Fruit fly (Drosophila melanogaster) whole organism, embryonic: Measurements from ENCODE around the gene CG5107.

ENCODE experiments used
- B-H1 ChIP-seq: fragments of 200-800 bp; sonication (Bioruptor generic); IDR thresholded peaks from 3 replicates; pipeline ENCODE4 v1.3.6; 2022; ENCODE audit warnings: missing biosample characterization, missing genetic modification characterization
- CG10654 ChIP-seq: fragments of 200-800 bp; sonication (Bioruptor generic); optimal IDR thresholded peaks from 2 replicates; lab custom pipeline; 2016; ENCODE audit warnings: missing biosample characterization, missing genetic modification characterization
- CG10979 ChIP-seq: fragments of 200-800 bp; sonication (Bioruptor generic); optimal IDR thresholded peaks from 2 replicates; lab custom pipeline; 2018; ENCODE audit warnings: missing biosample characterization, mild to moderate bottlenecking, missing genetic modification characterization, moderate library complexity
- CG11695 ChIP-seq: fragments of 200-800 bp; sonication (Bioruptor generic); IDR thresholded peaks from 3 replicates; pipeline ENCODE4 v1.3.6; 2022; ENCODE audit warnings: missing biosample characterization, missing genetic modification characterization
- CG13296 ChIP-seq: fragments of 200-800 bp; sonication (Bioruptor generic); optimal IDR thresholded peaks from 3 replicates; lab custom pipeline; 2018; ENCODE audit warnings: missing biosample characterization, mild to moderate bottlenecking, missing genetic modification characterization
- CG17568 ChIP-seq: fragments of 200-800 bp; sonication (Bioruptor generic); optimal IDR thresholded peaks from 2 replicates; lab custom pipeline; 2018; ENCODE audit warnings: missing biosample characterization, mild to moderate bottlenecking, missing genetic modification characterization, moderate library complexity
- CG17829 ChIP-seq: fragments of 200-800 bp; optimal IDR thresholded peaks from 2 replicates; lab custom pipeline; 2019; ENCODE audit warnings: missing biosample characterization, mild to moderate bottlenecking, missing genetic modification characterization, moderate library complexity
- CG1792 ChIP-seq: fragments of 200-800 bp; sonication (Bioruptor generic); optimal IDR thresholded peaks from 2 replicates; lab custom pipeline; 2016; ENCODE audit warnings: missing biosample characterization, missing genetic modification characterization
- CG18011 ChIP-seq: fragments of 200-800 bp; sonication (Bioruptor generic); optimal IDR thresholded peaks from 2 replicates; lab custom pipeline; 2017; ENCODE audit warnings: missing biosample characterization, missing genetic modification characterization, mild to moderate bottlenecking, moderate library complexity, missing genotype
- CG2116 ChIP-seq: fragments of 200-800 bp; sonication (Bioruptor generic); optimal IDR thresholded peaks from 3 replicates; lab custom pipeline; 2018; ENCODE audit warnings: missing biosample characterization, mild to moderate bottlenecking, missing genetic modification characterization
- CG2199 ChIP-seq: fragments of 200-800 bp; sonication (Bioruptor generic); IDR thresholded peaks from 3 replicates; pipeline ENCODE4 v1.3.6; 2022; ENCODE audit warnings: missing biosample characterization, missing genetic modification characterization
- CG31441 ChIP-seq: fragments of 200-800 bp; sonication (Bioruptor generic); IDR thresholded peaks from 2 replicates; pipeline ENCODE4 v1.3.6; 2022; ENCODE audit warnings: missing biosample characterization, missing genetic modification characterization
- CG32767 ChIP-seq: fragments of 200-800 bp; sonication (Bioruptor generic); IDR thresholded peaks from 2 replicates; pipeline ENCODE4 v1.3.6; 2022; ENCODE audit warnings: missing biosample characterization, missing genetic modification characterization
- CG34376 ChIP-seq: fragments of 200-800 bp; sonication (Bioruptor generic); optimal IDR thresholded peaks from 2 replicates; lab custom pipeline; 2018; ENCODE audit warnings: missing biosample characterization, mild to moderate bottlenecking, missing genetic modification characterization
- CG3847 ChIP-seq: fragments of 200-800 bp; sonication (Bioruptor generic); IDR thresholded peaks from 2 replicates; pipeline ENCODE4 v1.3.6; 2022; ENCODE audit warnings: missing biosample characterization, missing genetic modification characterization
- CG5180 ChIP-seq: fragments of 200-800 bp; sonication (Bioruptor generic); optimal IDR thresholded peaks from 3 replicates; lab custom pipeline; 2017; ENCODE audit warnings: missing biosample characterization, missing genetic modification characterization, mild to moderate bottlenecking, moderate library complexity, missing genetic modification reagents
- CG7556 ChIP-seq: fragments of 200-800 bp; sonication (Bioruptor generic); optimal IDR thresholded peaks from 2 replicates; lab custom pipeline; 2017; ENCODE audit warnings: missing biosample characterization, mild to moderate bottlenecking, missing genetic modification characterization
- CG9727 ChIP-seq: fragments of 200-800 bp; sonication (Bioruptor generic); optimal IDR thresholded peaks from 3 replicates; lab custom pipeline; 2017; ENCODE audit warnings: missing biosample characterization, mild to moderate bottlenecking, missing genetic modification characterization
- Chrac-16 ChIP-seq: fragments of 200-800 bp; sonication (Bioruptor generic); optimal IDR thresholded peaks from 3 replicates; lab custom pipeline; 2016; ENCODE audit warnings: missing biosample characterization, missing genetic modification characterization
- D19A ChIP-seq: fragments of 200-800 bp; optimal IDR thresholded peaks from 3 replicates; lab custom pipeline; 2019; ENCODE audit warnings: missing biosample characterization, mild to moderate bottlenecking, missing genetic modification characterization, moderate library complexity
- D19B ChIP-seq: fragments of 200-800 bp; sonication (Bioruptor generic); optimal IDR thresholded peaks from 2 replicates; lab custom pipeline; 2017; ENCODE audit warnings: missing biosample characterization, mild to moderate bottlenecking, missing genetic modification characterization
- Dad ChIP-seq: fragments of 200-800 bp; sonication (Bioruptor generic); optimal IDR thresholded peaks from 3 replicates; lab custom pipeline; 2016; ENCODE audit warnings: missing biosample characterization, missing genetic modification characterization
- Deaf1 ChIP-seq: fragments of 200-800 bp; optimal IDR thresholded peaks from 3 replicates; lab custom pipeline; 2019; ENCODE audit warnings: missing biosample characterization, mild to moderate bottlenecking, missing genetic modification characterization, moderate library complexity
- Fer1 ChIP-seq: fragments of 200-800 bp; sonication (Bioruptor generic); optimal IDR thresholded peaks from 2 replicates; lab custom pipeline; 2017; ENCODE audit warnings: missing biosample characterization, mild to moderate bottlenecking, missing genetic modification characterization
- Hr78 ChIP-seq, 2 experiments: fragments of 200-800 bp in 1 of 2; fragments of >200 bp in 1 of 2; sonication (Bioruptor generic) in 1 of 2; optimal IDR thresholded peaks; 2 replicates each; lab custom pipeline; 2017 to 2019; ENCODE audit warnings: missing biosample characterization in 2 of 2, missing genetic modification characterization in 2 of 2, mild to moderate bottlenecking in 1 of 2, moderate library complexity in 1 of 2
- Kr ChIP-seq: fragments of 200-800 bp; sonication (Bioruptor generic); optimal IDR thresholded peaks from 2 replicates; lab custom pipeline; 2017; ENCODE audit warnings: missing biosample characterization, mild to moderate bottlenecking, missing genetic modification characterization
- Meics ChIP-seq: fragments of 200-800 bp; sonication (Bioruptor generic); optimal IDR thresholded peaks from 2 replicates; lab custom pipeline; 2017; ENCODE audit warnings: missing biosample characterization, mild to moderate bottlenecking, missing genetic modification characterization
- Nf-YB ChIP-seq: fragments of 200-800 bp; sonication (Bioruptor generic); optimal IDR thresholded peaks from 3 replicates; lab custom pipeline; 2019; ENCODE audit warnings: missing biosample characterization, mild to moderate bottlenecking, missing genetic modification characterization, moderate library complexity
- Oli ChIP-seq: fragments of 200-800 bp; sonication (Bioruptor generic); optimal IDR thresholded peaks from 2 replicates; lab custom pipeline; 2018; ENCODE audit warnings: missing biosample characterization, mild to moderate bottlenecking, missing genetic modification characterization, moderate library complexity
- Optix ChIP-seq: fragments of 200-800 bp; sonication (Bioruptor generic); IDR thresholded peaks from 3 replicates; pipeline ENCODE4 v1.3.6; 2022; ENCODE audit warnings: missing biosample characterization, missing genetic modification characterization
- Ravus ChIP-seq: fragments of 200-800 bp; sonication (Bioruptor generic); IDR thresholded peaks from 2 replicates; pipeline ENCODE4 v1.3.6; 2022; ENCODE audit warnings: missing biosample characterization, missing genetic modification characterization
- Rfx ChIP-seq: fragments of 200-800 bp; sonication (Bioruptor generic); IDR thresholded peaks from 2 replicates; pipeline ENCODE4 v1.3.6; 2022; ENCODE audit warnings: missing biosample characterization, missing genetic modification characterization
- cad ChIP-seq: fragments of >200 bp; optimal IDR thresholded peaks from 2 replicates; lab custom pipeline; 2017; ENCODE audit warnings: missing biosample characterization, missing genetic modification characterization
- cwo ChIP-seq: fragments of 200-800 bp; sonication (Bioruptor generic); optimal IDR thresholded peaks from 3 replicates; lab custom pipeline; 2017; ENCODE audit warnings: missing biosample characterization, missing genetic modification characterization, mild to moderate bottlenecking, moderate library complexity, missing genetic modification reagents
- da ChIP-seq: fragments of 200-800 bp; sonication (Bioruptor generic); optimal IDR thresholded peaks from 2 replicates; lab custom pipeline; 2016; ENCODE audit warnings: missing biosample characterization, missing genetic modification characterization
- fd96Cb ChIP-seq: fragments of 200-800 bp; sonication (Bioruptor generic); optimal IDR thresholded peaks from 2 replicates; lab custom pipeline; 2018; ENCODE audit warnings: missing biosample characterization, mild to moderate bottlenecking, missing genetic modification characterization, moderate library complexity
- ftz-f1 ChIP-seq: fragments of 200-800 bp; sonication (Bioruptor generic); optimal IDR thresholded peaks from 2 replicates; lab custom pipeline; 2016; ENCODE audit warnings: missing biosample characterization, missing genetic modification characterization
- hkb ChIP-seq, 2 experiments: fragments of 200-800 bp in 1 of 2; fragments of >200 bp in 1 of 2; sonication (Bioruptor generic) in 1 of 2; IDR thresholded peaks in 1 of 2; optimal IDR thresholded peaks in 1 of 2; 2 replicates each; pipeline versions ENCODE4 v1.3.6 to Lab custom; 2017 to 2022; ENCODE audit warnings: missing biosample characterization in 1 of 2, missing genetic modification characterization in 1 of 2
- ind ChIP-seq: fragments of 200-800 bp; sonication (Bioruptor generic); optimal IDR thresholded peaks from 3 replicates; lab custom pipeline; 2016; ENCODE audit warnings: missing biosample characterization, missing genetic modification characterization
- insv ChIP-seq, 2 experiments: fragments of 200-800 bp; sonication (Bioruptor generic); optimal IDR thresholded peaks; 3 replicates each; lab custom pipeline; 2016 to 2018; ENCODE audit warnings: missing biosample characterization in 2 of 2, missing genetic modification characterization in 2 of 2
- kni ChIP-seq: fragments of 200-800 bp; sonication (Bioruptor generic); optimal IDR thresholded peaks from 3 replicates; lab custom pipeline; 2017; ENCODE audit warnings: mild to moderate bottlenecking, missing biosample characterization, missing genetic modification reagents, missing genetic modification characterization
- lola ChIP-seq, 3 experiments: fragments of >200 bp in 2 of 3; fragments of 200-800 bp in 1 of 3; sonication (Bioruptor generic) in 1 of 3; optimal IDR thresholded peaks; 2 replicates each; lab custom pipeline; 2017 to 2019; ENCODE audit warnings: missing biosample characterization in 3 of 3, missing genetic modification characterization in 3 of 3, mild to moderate bottlenecking in 1 of 3, moderate library complexity in 1 of 3
- maf-S ChIP-seq: fragments of 200-800 bp; sonication (Bioruptor generic); optimal IDR thresholded peaks from 2 replicates; lab custom pipeline; 2016; ENCODE audit warnings: missing biosample characterization, missing genetic modification characterization
- pan ChIP-seq, 4 experiments: fragments of >200 bp in 3 of 4; fragments of 200-800 bp in 1 of 4; sonication (Bioruptor generic) in 1 of 4; optimal IDR thresholded peaks in 3 of 4; IDR thresholded peaks in 1 of 4; 2 replicates each; pipeline versions ENCODE4 v1.3.6 to Lab custom; 2017 to 2022; ENCODE audit warnings: missing biosample characterization in 2 of 4, missing genetic modification characterization in 2 of 4, mixed read lengths in 1 of 4
- ro ChIP-seq: fragments of 200-800 bp; sonication (Bioruptor generic); IDR thresholded peaks from 2 replicates; pipeline ENCODE4 v1.3.6; 2022; ENCODE audit warnings: missing biosample characterization, missing genetic modification characterization
- schlank ChIP-seq: fragments of 200-800 bp; sonication (Bioruptor generic); optimal IDR thresholded peaks from 2 replicates; lab custom pipeline; 2018; ENCODE audit warnings: missing biosample characterization, mild to moderate bottlenecking, missing genetic modification characterization
- seq ChIP-seq: fragments of 200-800 bp; sonication (Bioruptor generic); IDR thresholded peaks from 2 replicates; pipeline ENCODE4 v1.3.6; 2022; ENCODE audit warnings: missing biosample characterization, missing genetic modification characterization
- tna ChIP-seq: fragments of 200-800 bp; sonication (Bioruptor generic); IDR thresholded peaks from 2 replicates; pipeline ENCODE4 v1.3.6; 2022; ENCODE audit warnings: missing biosample characterization, missing genetic modification characterization; ENCODE audit not compliant: partially characterized antibody
- ttk ChIP-seq: fragments of 200-800 bp; sonication (Bioruptor generic); IDR thresholded peaks from 2 replicates; pipeline ENCODE4 v2.1.2; 2022; ENCODE audit warnings: missing biosample characterization, missing genetic modification characterization

CG5107 gene

DNA sequence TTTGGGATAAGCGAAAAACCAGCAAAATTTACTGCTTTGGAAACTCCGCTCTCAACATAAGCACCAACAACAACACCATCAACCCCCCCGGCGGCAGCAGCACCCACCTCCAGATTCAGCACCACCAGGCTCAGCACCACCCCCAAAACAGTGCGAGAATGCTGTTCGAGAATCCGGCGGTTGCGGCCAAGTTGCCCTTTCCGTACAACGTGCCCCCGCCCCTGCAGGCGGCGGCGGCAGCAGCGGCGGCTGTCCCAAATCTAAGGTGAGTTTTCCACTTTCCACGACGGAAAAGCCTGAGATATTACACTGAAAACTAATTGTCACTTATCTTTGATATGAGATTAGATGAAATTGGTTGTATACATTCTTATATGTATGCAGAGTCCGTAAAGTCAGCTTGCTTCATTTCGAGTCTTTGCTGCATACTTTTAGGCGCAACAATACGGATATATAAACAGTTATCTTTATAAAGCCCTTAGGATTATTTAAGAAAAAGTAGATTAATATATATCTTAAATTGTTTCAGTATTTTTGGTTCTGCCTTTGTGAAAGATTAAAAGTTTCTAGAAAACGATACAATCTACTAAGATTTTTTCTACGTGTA is 14.6 kb downstream of the CG5107 start (continued):
- peak; percentile 22 for TF ChIP-seq CG17829
- no peak for TF ChIP-seq CG1792 (GFP tag; lab: Kevin White, UChicago)
- TF ChIP-seq ind (GFP tag; lab: Kevin White, UChicago): no peak
- no peak for TF ChIP-seq ro (GFP tag; lab: Robert Waterston, UW)
- no peak for TF ChIP-seq maf-S
- TF ChIP-seq da (GFP tag; lab: Kevin White, UChicago): no peak
- no peak for TF ChIP-seq CG10654 (GFP tag; lab: Kevin White, UChicago)
- TF ChIP-seq seq (GFP tag; lab: Robert Waterston, UW): no peak
- TF ChIP-seq Optix (GFP tag; lab: Robert Waterston, UW): no peak
- TF ChIP-seq CG5180 (GFP tag; lab: Kevin White, UChicago): no peak
- TF ChIP-seq CG18011 (GFP tag; lab: Kevin White, UChicago): no peak
- peak; percentile 5 for TF ChIP-seq cwo
- TF ChIP-seq CG3847 (GFP tag; lab: Robert Waterston, UW): no peak
- TF ChIP-seq CG13296: no peak
- peak; percentile 40 for TF ChIP-seq Oli
- TF ChIP-seq schlank: no peak
- TF ChIP-seq CG2199 (GFP tag; lab: Robert Waterston, UW): 0 out of 3 replicates have a peak, but pooled peaks have one; percentile 53
- TF ChIP-seq CG7556 (GFP tag; lab: Kevin White, UChicago): peak; percentile 54
- 0 out of 3 replicates have a peak, but pooled peaks have one; percentile 33 for TF ChIP-seq CG11695 (GFP tag; lab: Robert Waterston, UW)
- no peak for TF ChIP-seq ftz-f1 (GFP tag; lab: Kevin White, UChicago)
- TF ChIP-seq CG10979: peak; percentile 46
- TF ChIP-seq D19B (GFP tag; lab: Kevin White, UChicago): no peak
- TF ChIP-seq pan (optimal IDR thresholded peaks at IDR 0.05; lab: Kevin White, UChicago): no peak
- no peak for TF ChIP-seq pan (GFP tag; optimal IDR thresholded peaks at IDR 0.05 in 1 of 2, IDR thresholded peaks at IDR 0.05 in 1 of 2)
- peak; percentile 26 for TF ChIP-seq Meics
- TF ChIP-seq B-H1 (GFP tag; lab: Robert Waterston, UW): no peak
- TF ChIP-seq Hr78 (GFP tag; optimal IDR thresholded peaks at IDR 0.05; lab: Kevin White, UChicago): no peak
- TF ChIP-seq kni (GFP tag; lab: Kevin White, UChicago): no peak
- TF ChIP-seq CG32767: no peak
- TF ChIP-seq CG9727 (GFP tag; lab: Kevin White, UChicago): peak; percentile 7
- TF ChIP-seq cad (GFP tag; lab: Kevin White, UChicago): no peak
- TF ChIP-seq CG2116: no peak
- TF ChIP-seq Rfx (GFP tag; lab: Robert Waterston, UW): 0 out of 2 replicates have a peak, but pooled peaks have one; percentile 10
- no peak for TF ChIP-seq tna (GFP tag; lab: Robert Waterston, UW)
- TF ChIP-seq Fer1: peak; percentile 35
- TF ChIP-seq fd96Cb: peak; percentile 23
- no peak for TF ChIP-seq ttk
- TF ChIP-seq lola (GFP tag; optimal IDR thresholded peaks at IDR 0.05; lab: Kevin White, UChicago): peak in 1 of 3 experiments; percentile 17
- no peak for TF ChIP-seq CG34376 (GFP tag; lab: Kevin White, UChicago)
- TF ChIP-seq D19A: peak; percentile 15
- TF ChIP-seq hkb (optimal IDR thresholded peaks at IDR 0.05; lab: Kevin White, UChicago): no peak
- no peak for TF ChIP-seq hkb (GFP tag; IDR thresholded peaks at IDR 0.05; lab: Robert Waterston, UW)
- TF ChIP-seq CG31441 (GFP tag; lab: Robert Waterston, UW): peak; percentile 60
- TF ChIP-seq CG17568 (GFP tag; lab: Kevin White, UChicago): no peak
- TF ChIP-seq Dad (GFP tag; lab: Kevin White, UChicago): no peak
- TF ChIP-seq Ravus (GFP tag; lab: Robert Waterston, UW): no peak
- no peak for TF ChIP-seq Nf-YB
- TF ChIP-seq Chrac-16 (GFP tag; lab: Kevin White, UChicago): peak; percentile 8
- no peak for TF ChIP-seq insv (GFP tag; optimal IDR thresholded peaks at IDR 0.05; lab: Kevin White, UChicago)
- TF ChIP-seq Kr (GFP tag; lab: Kevin White, UChicago): no peak
- TF ChIP-seq Deaf1 (tag; lab: Kevin White, UChicago): no peak
